Fruit fly (Drosophila melanogaster): Measurements from ENCODE around the gene trus.

- TF ChIP-seq pan (optimal IDR thresholded peaks at IDR 0.05) (no peak), CG8478 (optimal IDR thresholded peaks at IDR 0.05) (no peak)
Observed at dm6 chr3R:12448889-12449314, 7.5 kb upstream of the trus start, which contains the start of gene CG18549.

Data from whole organism.